Fruit fly (Drosophila melanogaster): ENCODE results near the gene CIAPIN1.

DNA sequence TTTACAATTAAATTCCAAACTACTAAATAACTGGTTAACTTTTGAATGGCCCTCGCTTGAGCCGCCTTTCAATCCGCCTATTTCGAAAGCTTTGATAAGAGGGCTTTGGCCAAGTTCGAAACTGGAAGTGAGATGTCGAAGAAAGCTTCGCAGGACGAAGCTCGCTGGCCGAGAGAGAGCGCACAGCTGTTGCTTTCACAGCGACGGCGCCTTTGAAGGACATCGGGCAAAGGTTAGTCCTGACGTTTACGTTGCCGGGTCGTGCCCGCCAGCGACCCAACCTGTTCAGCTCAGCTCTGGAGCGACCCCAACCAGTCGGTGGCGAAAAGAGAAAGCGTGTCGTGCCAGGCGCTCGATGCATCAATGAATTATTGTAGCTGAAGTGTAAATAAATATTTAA, 26.9 kb downstream of the CIAPIN1 start:
- no peak for TF ChIP-seq CTCF (optimal IDR thresholded peaks at IDR 0.05)
- TF ChIP-seq CG8478 (optimal IDR thresholded peaks at IDR 0.05): no peak
